Fruit fly (Drosophila melanogaster) whole organism, embryonic: ENCODE results near the gene CG34435.

Source experiments
- Adf1 ChIP-seq: fragments of 200-800 bp; sonication (Bioruptor generic); IDR thresholded peaks from 2 replicates; pipeline ENCODE4 v1.3.6; 2022; ENCODE audit warnings: missing biosample characterization, missing genetic modification characterization
- Bdp1 ChIP-seq: fragments of 200-800 bp; sonication (Bioruptor generic); optimal IDR thresholded peaks from 3 replicates; lab custom pipeline; 2016; ENCODE audit warnings: missing biosample characterization, missing genetic modification characterization
- Blimp-1 ChIP-seq: fragments of 200-800 bp; sonication (Bioruptor generic); optimal IDR thresholded peaks from 3 replicates; lab custom pipeline; 2018; ENCODE audit warnings: missing biosample characterization, missing genetic modification characterization, mild to moderate bottlenecking, moderate library complexity, missing genetic modification reagents
- CG12071 ChIP-seq: fragments of 200-800 bp; sonication (Bioruptor generic); optimal IDR thresholded peaks from 3 replicates; lab custom pipeline; 2018; ENCODE audit warnings: missing biosample characterization, mild to moderate bottlenecking, missing genetic modification characterization
- CG13123 ChIP-seq: fragments of 200-800 bp; sonication (Bioruptor generic); optimal IDR thresholded peaks from 2 replicates; lab custom pipeline; 2016; ENCODE audit warnings: missing biosample characterization, missing genetic modification characterization
- CG13296 ChIP-seq: fragments of 200-800 bp; sonication (Bioruptor generic); optimal IDR thresholded peaks from 3 replicates; lab custom pipeline; 2018; ENCODE audit warnings: missing biosample characterization, mild to moderate bottlenecking, missing genetic modification characterization
- CG14050 ChIP-seq: fragments of 200-800 bp; sonication (Bioruptor generic); IDR thresholded peaks from 3 replicates; pipeline ENCODE4 v1.3.6; 2022; ENCODE audit warnings: missing biosample characterization, missing genetic modification characterization
- CG14860 ChIP-seq: fragments of 200-800 bp; sonication (Bioruptor generic); IDR thresholded peaks from 3 replicates; pipeline ENCODE4 v1.3.6; 2022; ENCODE audit warnings: missing biosample characterization, missing genetic modification characterization; ENCODE audit not compliant: partially characterized antibody
- CG17802 ChIP-seq: fragments of 200-800 bp; sonication (Bioruptor generic); optimal IDR thresholded peaks from 2 replicates; lab custom pipeline; 2018; ENCODE audit warnings: missing biosample characterization, mild to moderate bottlenecking, missing genetic modification characterization, moderate library complexity
- CG18619 ChIP-seq: fragments of 200-800 bp; sonication (Bioruptor generic); optimal IDR thresholded peaks from 3 replicates; lab custom pipeline; 2017; ENCODE audit warnings: missing biosample characterization, mild to moderate bottlenecking, missing genetic modification characterization
- CG30403 ChIP-seq: fragments of 200-800 bp; sonication (Bioruptor generic); optimal IDR thresholded peaks from 3 replicates; lab custom pipeline; 2016; ENCODE audit warnings: missing biosample characterization, missing genetic modification characterization
- CG32772 ChIP-seq: fragments of 200-800 bp; sonication (Bioruptor generic); IDR thresholded peaks from 2 replicates; pipeline ENCODE4 v1.3.6; 2022; ENCODE audit warnings: missing biosample characterization, missing genetic modification characterization
- CG3847 ChIP-seq: fragments of 200-800 bp; sonication (Bioruptor generic); IDR thresholded peaks from 2 replicates; pipeline ENCODE4 v1.3.6; 2022; ENCODE audit warnings: missing biosample characterization, missing genetic modification characterization
- CG42726 ChIP-seq: fragments of 200-800 bp; sonication (Bioruptor generic); IDR thresholded peaks from 2 replicates; pipeline ENCODE4 v1.3.6; 2022; ENCODE audit warnings: missing biosample characterization, missing genetic modification characterization; ENCODE audit not compliant: partially characterized antibody
- CG4328 ChIP-seq: fragments of 200-800 bp; sonication (Bioruptor generic); optimal IDR thresholded peaks from 3 replicates; lab custom pipeline; 2017; ENCODE audit warnings: missing biosample characterization, missing genetic modification reagents, missing genetic modification characterization
- CG4404 ChIP-seq: fragments of 200-800 bp; sonication (Bioruptor generic); IDR thresholded peaks from 2 replicates; pipeline ENCODE4 v1.3.6; 2022; ENCODE audit warnings: missing biosample characterization, missing genetic modification characterization
- CG4424 ChIP-seq: fragments of 200-800 bp; sonication (Bioruptor generic); optimal IDR thresholded peaks from 3 replicates; lab custom pipeline; 2016; ENCODE audit warnings: missing biosample characterization, missing genetic modification characterization
- CG7271 ChIP-seq: fragments of 200-800 bp; sonication (Bioruptor generic); optimal IDR thresholded peaks from 2 replicates; lab custom pipeline; 2018; ENCODE audit warnings: missing biosample characterization, mild to moderate bottlenecking, missing genetic modification characterization, moderate library complexity
- CG7963 ChIP-seq: fragments of 200-800 bp; sonication (Bioruptor generic); IDR thresholded peaks from 3 replicates; pipeline ENCODE4 v1.3.6; 2022; ENCODE audit warnings: missing biosample characterization, missing genetic modification characterization; ENCODE audit not compliant: partially characterized antibody
- CG8359 ChIP-seq: fragments of 200-800 bp; sonication (Bioruptor generic); optimal IDR thresholded peaks from 2 replicates; lab custom pipeline; 2017; ENCODE audit warnings: missing biosample characterization, mild to moderate bottlenecking, missing genetic modification characterization, borderline replicate concordance
- CkIIα-i1 ChIP-seq: fragments of 200-800 bp; sonication (Bioruptor generic); IDR thresholded peaks from 2 replicates; pipeline ENCODE4 v1.3.6; 2022; ENCODE audit warnings: missing biosample characterization, missing genetic modification characterization
- Dfd ChIP-seq, 2 experiments: fragments of >200 bp; optimal IDR thresholded peaks; 2 replicates each; lab custom pipeline; 2017; ENCODE audit warnings: missing biosample characterization in 2 of 2, missing genetic modification characterization in 2 of 2
- Eip74EF ChIP-seq, 2 experiments: fragments of 200-800 bp in 1 of 2; fragments of >200 bp in 1 of 2; sonication (Bioruptor generic) in 1 of 2; optimal IDR thresholded peaks; 2 replicates each; lab custom pipeline; 2017 to 2019; ENCODE audit warnings: missing biosample characterization in 2 of 2, missing genetic modification characterization in 2 of 2, mild to moderate bottlenecking in 1 of 2, moderate library complexity in 1 of 2
- Ets97D ChIP-seq: fragments of 200-800 bp; sonication (Bioruptor generic); optimal IDR thresholded peaks from 3 replicates; lab custom pipeline; 2016; ENCODE audit warnings: missing biosample characterization, missing genetic modification characterization
- HLH4C ChIP-seq: fragments of 200-800 bp; sonication (Bioruptor generic); IDR thresholded peaks from 3 replicates; pipeline ENCODE4 v1.3.6; 2022; ENCODE audit warnings: missing biosample characterization, missing genetic modification characterization; ENCODE audit not compliant: partially characterized antibody
- Hey ChIP-seq: fragments of 200-800 bp; sonication (Bioruptor generic); optimal IDR thresholded peaks from 3 replicates; lab custom pipeline; 2018; ENCODE audit warnings: missing biosample characterization, mild to moderate bottlenecking, missing genetic modification characterization
- HmgD ChIP-seq: fragments of 200-800 bp; sonication (Bioruptor generic); optimal IDR thresholded peaks from 3 replicates; lab custom pipeline; 2016; ENCODE audit warnings: missing biosample characterization, missing genetic modification characterization
- Hmr ChIP-seq: fragments of 200-800 bp; sonication (Bioruptor generic); optimal IDR thresholded peaks from 3 replicates; lab custom pipeline; 2017; ENCODE audit warnings: mild to moderate bottlenecking, missing biosample characterization, missing genetic modification reagents, missing genetic modification characterization
- Jarid2 ChIP-seq: fragments of 200-800 bp; sonication (Bioruptor generic); optimal IDR thresholded peaks from 3 replicates; lab custom pipeline; 2017; ENCODE audit warnings: mild to moderate bottlenecking, missing biosample characterization, missing genetic modification reagents, missing genetic modification characterization
- NfI ChIP-seq: fragments of 200-800 bp; sonication (Bioruptor generic); optimal IDR thresholded peaks from 3 replicates; lab custom pipeline; 2018; ENCODE audit warnings: missing biosample characterization, mild to moderate bottlenecking, missing genetic modification characterization, moderate library complexity
- Oaz ChIP-seq: fragments of 200-800 bp; sonication (Bioruptor generic); IDR thresholded peaks from 2 replicates; pipeline ENCODE4 v1.3.6; 2022; ENCODE audit warnings: missing biosample characterization, missing genetic modification characterization
- Sin3A ChIP-seq: fragments of >200 bp; optimal IDR thresholded peaks from 2 replicates; lab custom pipeline; 2018
- Six4 ChIP-seq: fragments of 200-800 bp; sonication (Bioruptor generic); optimal IDR thresholded peaks from 2 replicates; lab custom pipeline; 2016; ENCODE audit warnings: missing biosample characterization, missing genetic modification characterization
- Taf1 ChIP-seq: fragments of 200-800 bp; sonication (Bioruptor generic); IDR thresholded peaks from 2 replicates; pipeline ENCODE4 v1.3.6; 2022; ENCODE audit warnings: missing biosample characterization, missing genetic modification characterization
- Xbp1 ChIP-seq: fragments of 200-800 bp; sonication (Bioruptor generic); optimal IDR thresholded peaks from 3 replicates; lab custom pipeline; 2016; ENCODE audit warnings: missing biosample characterization, mild to moderate bottlenecking, missing genetic modification characterization
- en ChIP-seq: fragments of 200-800 bp; sonication (Bioruptor generic); optimal IDR thresholded peaks from 2 replicates; lab custom pipeline; 2016; ENCODE audit warnings: missing biosample characterization, missing genetic modification characterization
- fd102C ChIP-seq: fragments of 200-800 bp; sonication (Bioruptor generic); optimal IDR thresholded peaks from 2 replicates; lab custom pipeline; 2018; ENCODE audit warnings: missing biosample characterization, mild to moderate bottlenecking, missing genetic modification characterization, moderate library complexity
- gce ChIP-seq: fragments of 200-800 bp; sonication (Bioruptor generic); IDR thresholded peaks from 3 replicates; pipeline ENCODE4 v1.3.6; 2022; ENCODE audit warnings: missing biosample characterization, missing genetic modification characterization
- gfzf ChIP-seq: fragments of 200-800 bp; sonication (Bioruptor generic); optimal IDR thresholded peaks from 2 replicates; lab custom pipeline; 2016; ENCODE audit warnings: missing biosample characterization, mild to moderate bottlenecking, missing genetic modification characterization, moderate library complexity
- lmd ChIP-seq: fragments of 200-800 bp; sonication (Bioruptor generic); IDR thresholded peaks from 2 replicates; pipeline ENCODE4 v1.3.6; 2022; ENCODE audit warnings: missing biosample characterization, missing genetic modification characterization
- mirr ChIP-seq: fragments of 200-800 bp; sonication (Bioruptor generic); optimal IDR thresholded peaks from 3 replicates; lab custom pipeline; 2018; ENCODE audit warnings: missing biosample characterization, mild to moderate bottlenecking, missing genetic modification characterization
- pan ChIP-seq, 4 experiments: fragments of >200 bp in 3 of 4; fragments of 200-800 bp in 1 of 4; sonication (Bioruptor generic) in 1 of 4; optimal IDR thresholded peaks in 3 of 4; IDR thresholded peaks in 1 of 4; 2 replicates each; pipeline versions ENCODE4 v1.3.6 to Lab custom; 2017 to 2022; ENCODE audit warnings: missing biosample characterization in 2 of 4, missing genetic modification characterization in 2 of 4, mixed read lengths in 1 of 4
- pb ChIP-seq: fragments of 200-800 bp; sonication (Bioruptor generic); optimal IDR thresholded peaks from 3 replicates; lab custom pipeline; 2016; ENCODE audit warnings: missing biosample characterization, missing genetic modification characterization
- prd ChIP-seq, 3 experiments: fragments of >200 bp in 2 of 3; fragments of 200-800 bp in 1 of 3; sonication (Bioruptor generic) in 1 of 3; optimal IDR thresholded peaks in 2 of 3; IDR thresholded peaks in 1 of 3; 2 replicates in 2 of 3; 3 replicates in 1 of 3; pipeline versions ENCODE4 v1.3.6 to Lab custom; 2017 to 2022; ENCODE audit warnings: missing biosample characterization in 1 of 3, missing genetic modification characterization in 1 of 3
- sens ChIP-seq: fragments of 200-800 bp; sonication (Bioruptor generic); peaks from one replicate; lab custom pipeline; 2016; ENCODE audit warnings: missing biosample characterization, missing genetic modification characterization
- sim ChIP-seq: fragments of 200-800 bp; sonication (Bioruptor generic); IDR thresholded peaks from 2 replicates; pipeline ENCODE4 v1.3.6; 2022; ENCODE audit warnings: missing biosample characterization, missing genetic modification characterization
- tgo ChIP-seq: fragments of 200-800 bp; sonication (Bioruptor generic); IDR thresholded peaks from 3 replicates; pipeline ENCODE4 v1.3.6; 2022; ENCODE audit warnings: missing biosample characterization, missing genetic modification characterization
- unpg ChIP-seq: fragments of 200-800 bp; sonication (Bioruptor generic); optimal IDR thresholded peaks from 3 replicates; lab custom pipeline; 2018; ENCODE audit warnings: missing biosample characterization, mild to moderate bottlenecking, missing genetic modification characterization, moderate library complexity
- vvl ChIP-seq: fragments of 200-800 bp; sonication (Bioruptor generic); IDR thresholded peaks from 2 replicates; pipeline ENCODE4 v1.3.6; 2022; ENCODE audit warnings: missing biosample characterization, missing genetic modification characterization
- zfh1 ChIP-seq: fragments of 200-800 bp; sonication (Bioruptor generic); IDR thresholded peaks from 3 replicates; pipeline ENCODE4 v1.3.6; 2022; ENCODE audit warnings: missing biosample characterization, missing genetic modification characterization

The CG34435 gene

DNA sequence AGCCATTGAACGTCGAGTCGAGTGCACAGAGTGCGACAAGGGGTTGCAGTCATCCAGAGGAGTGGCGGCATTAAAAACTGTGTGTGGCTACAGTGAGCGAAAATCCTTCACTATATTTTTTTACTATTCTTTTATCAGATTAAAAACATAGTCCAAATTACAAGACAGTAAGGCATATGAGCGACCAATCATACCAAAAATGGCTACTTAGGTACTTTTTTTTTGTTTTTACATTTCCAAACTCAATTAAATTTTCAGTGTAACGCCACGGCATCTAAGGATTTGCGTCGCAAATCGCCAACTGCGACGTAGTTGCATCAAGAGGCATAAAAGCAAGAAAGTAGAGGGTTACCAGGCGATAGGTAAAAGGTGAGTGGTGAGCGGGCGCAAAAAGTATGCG is 24.8 kb upstream of the CG34435 start (continued):
- no peak for TF ChIP-seq Six4 (GFP tag; lab: Kevin White, UChicago)
- no peak for TF ChIP-seq CG13296 (GFP tag; lab: Kevin White, UChicago)
- no peak for TF ChIP-seq HLH4C (GFP tag; lab: Robert Waterston, UW)
- no peak for TF ChIP-seq gfzf (GFP tag; lab: Kevin White, UChicago)
- no peak for TF ChIP-seq CG42726
- no peak for TF ChIP-seq CG14860 (GFP tag; lab: Robert Waterston, UW)
- TF ChIP-seq Jarid2 (GFP tag; lab: Kevin White, UChicago) = no peak
- peak; percentile 61; the same call in 2 of the 3 replicates for TF ChIP-seq zfh1 (GFP tag; lab: Robert Waterston, UW)
- TF ChIP-seq CG4404 (GFP tag; lab: Robert Waterston, UW) = no peak; the same call in 1 of the 2 replicates
- no peak for TF ChIP-seq en (GFP tag; lab: Kevin White, UChicago)
- no peak for TF ChIP-seq prd (optimal IDR thresholded peaks at IDR 0.05; lab: Kevin White, UChicago)
- peak; percentile 64 for TF ChIP-seq prd (GFP tag; IDR thresholded peaks at IDR 0.05; lab: Robert Waterston, UW)
- peak; percentile 59 for TF ChIP-seq Blimp-1 (GFP tag; lab: Kevin White, UChicago)
- TF ChIP-seq CG17802 (tag; lab: Kevin White, UChicago) = peak; percentile 13
- peak; percentile 43 for TF ChIP-seq vvl (GFP tag; lab: Robert Waterston, UW)
- TF ChIP-seq pan (optimal IDR thresholded peaks at IDR 0.05; lab: Kevin White, UChicago) = no peak
- TF ChIP-seq pan (GFP tag; optimal IDR thresholded peaks at IDR 0.05 in 1 of 2, IDR thresholded peaks at IDR 0.05 in 1 of 2) = no peak
- peak; percentile 32 for TF ChIP-seq NfI
- no peak for TF ChIP-seq Taf1 (GFP tag; lab: Robert Waterston, UW)
- peak; percentile 55 for TF ChIP-seq lmd
- no peak for TF ChIP-seq Dfd (GFP tag; optimal IDR thresholded peaks at IDR 0.05; lab: Kevin White, UChicago)
- TF ChIP-seq sim = 0 out of 2 replicates have a peak, but pooled peaks have one; percentile 38
- no peak for TF ChIP-seq Sin3A (lab: Kevin White, UChicago)
- peak; percentile 94 for TF ChIP-seq sens (GFP tag; lab: Kevin White, UChicago)
- peak; percentile 64 for TF ChIP-seq unpg (GFP tag; lab: Kevin White, UChicago)
- no peak for TF ChIP-seq Hey (tag; lab: Kevin White, UChicago)
- peak; percentile 10 for TF ChIP-seq CG8359 (GFP tag; lab: Kevin White, UChicago)
- TF ChIP-seq Xbp1 (GFP tag; lab: Kevin White, UChicago) = peak; percentile 53
- TF ChIP-seq Bdp1 (GFP tag; lab: Kevin White, UChicago) = no peak
- peak; percentile 42; the same call in 1 of the 3 replicates for TF ChIP-seq tgo (GFP tag; lab: Robert Waterston, UW)
- no peak for TF ChIP-seq Ets97D (GFP tag; lab: Kevin White, UChicago)
- TF ChIP-seq CG18619 (GFP tag; lab: Kevin White, UChicago) = no peak
- no peak for TF ChIP-seq HmgD
- TF ChIP-seq CkIIα-i1 (GFP tag; lab: Robert Waterston, UW) = no peak
- no peak for TF ChIP-seq CG7271 (tag; lab: Kevin White, UChicago)
- TF ChIP-seq CG4328 (GFP tag; lab: Kevin White, UChicago) = no peak
- 0 out of 2 replicates have a peak, but pooled peaks have one; percentile 15 for TF ChIP-seq CG3847
- TF ChIP-seq CG12071 (GFP tag; lab: Kevin White, UChicago) = no peak
- TF ChIP-seq Adf1 (GFP tag; lab: Robert Waterston, UW) = no peak
- TF ChIP-seq mirr (GFP tag; lab: Kevin White, UChicago) = no peak
- no peak for TF ChIP-seq Eip74EF (GFP tag; optimal IDR thresholded peaks at IDR 0.05; lab: Kevin White, UChicago)
- peak; percentile 14 for TF ChIP-seq Hmr (GFP tag; lab: Kevin White, UChicago)
- peak; percentile 41 for TF ChIP-seq CG32772 (GFP tag; lab: Robert Waterston, UW)
- TF ChIP-seq CG4424 = peak; percentile 15
- no peak for TF ChIP-seq CG14050 (GFP tag; lab: Robert Waterston, UW)
- TF ChIP-seq CG13123 (GFP tag; lab: Kevin White, UChicago) = no peak
- no peak for TF ChIP-seq CG7963 (GFP tag; lab: Robert Waterston, UW)
- 0 out of 3 replicates have a peak, but pooled peaks have one; percentile 26 for TF ChIP-seq gce (GFP tag; lab: Robert Waterston, UW)
- no peak for TF ChIP-seq fd102C
- no peak for TF ChIP-seq Oaz
- TF ChIP-seq CG30403 (GFP tag; lab: Kevin White, UChicago) = peak; percentile 23
- TF ChIP-seq pb (GFP tag; lab: Kevin White, UChicago) = no peak
